Worm (Caenorhabditis elegans) whole organism, late embryonic: ENCODE data around the gene K12H6.10.

Experiments used
- F13H6.1 ChIP-seq: sonication (generic microtip); optimal IDR thresholded peaks from 2 replicates; lab custom pipeline; 2016; ENCODE audit warnings: missing genetic modification characterization, missing compliant biosample characterization
- ama-1 ChIP-seq: fragments of 150-350 bp; optimal IDR thresholded peaks from 2 replicates; lab custom pipeline; 2014
- ceh-9 ChIP-seq: sonication (generic microtip); optimal IDR thresholded peaks from 2 replicates; lab custom pipeline; 2016; ENCODE audit warnings: mild to moderate bottlenecking, missing genetic modification characterization, inconsistent platforms, missing compliant biosample characterization
- che-1 ChIP-seq: sonication (generic microtip); optimal IDR thresholded peaks from 2 replicates; lab custom pipeline; 2016; ENCODE audit warnings: mild to moderate bottlenecking, missing genetic modification characterization, missing compliant biosample characterization
- fkh-6 ChIP-seq: sonication (generic microtip); optimal IDR thresholded peaks from 2 replicates; lab custom pipeline; 2016; ENCODE audit warnings: missing genetic modification characterization, missing compliant biosample characterization
- hlh-15 ChIP-seq: sonication (generic microtip); optimal IDR thresholded peaks from 2 replicates; lab custom pipeline; 2016; ENCODE audit warnings: missing genetic modification characterization, missing compliant biosample characterization
- hlh-8 ChIP-seq: sonication (generic microtip); optimal IDR thresholded peaks from 2 replicates; lab custom pipeline; 2016; ENCODE audit warnings: missing genotype, missing genetic modification characterization, missing compliant biosample characterization
- tbx-7 ChIP-seq: sonication (generic microtip); optimal IDR thresholded peaks from 2 replicates; lab custom pipeline; 2016; ENCODE audit warnings: missing genotype, missing genetic modification characterization, missing compliant biosample characterization
- ztf-16 ChIP-seq: sonication (generic microtip); optimal IDR thresholded peaks from 2 replicates; lab custom pipeline; 2017; ENCODE audit warnings: missing genetic modification characterization, missing compliant biosample characterization

ce11 chrII:2862557-2863035 lies 39.9 kb downstream of the K12H6.10 start:
- TF ChIP-seq ztf-16 (tag; lab: Kevin White, UChicago), result no peak
- TF ChIP-seq che-1 (tag; lab: Kevin White, UChicago), result no peak
- no peak for TF ChIP-seq hlh-15 (tag; lab: Kevin White, UChicago)
- no peak for TF ChIP-seq F13H6.1 (tag; lab: Kevin White, UChicago)
- TF ChIP-seq ama-1 (lab: Kevin White, UChicago), result no peak
- no peak for TF ChIP-seq ceh-9 (tag; lab: Kevin White, UChicago)
- TF ChIP-seq fkh-6, result no peak
- no peak for TF ChIP-seq hlh-8 (tag; lab: Kevin White, UChicago)
- no peak for TF ChIP-seq tbx-7 (tag; lab: Kevin White, UChicago)
